Worm (Caenorhabditis elegans) whole organism, young adult: Measurements from ENCODE around the gene cha-1.

Source experiments
- F52B5.7 ChIP-seq: sonication (generic microtip); optimal IDR thresholded peaks from 2 replicates; lab custom pipeline; 2016; ENCODE audit warnings: mild to moderate bottlenecking, missing genetic modification characterization, missing compliant biosample characterization
- cebp-1 ChIP-seq, 2 experiments: fragments of 200-800 bp in 1 of 2; sonication (Bioruptor generic) in 1 of 2; sonication (generic microtip) in 1 of 2; IDR thresholded peaks in 1 of 2; optimal IDR thresholded peaks in 1 of 2; 2 replicates each; pipeline versions ENCODE4 v1.3.6 to Lab custom; 2017 to 2022; ENCODE audit warnings: missing compliant biosample characterization in 2 of 2, missing genetic modification characterization in 2 of 2, mild to moderate bottlenecking in 1 of 2, missing genetic modification reagents in 1 of 2, moderate library complexity in 1 of 2
- cebp-2 ChIP-seq: fragments of 200-800 bp; sonication (Bioruptor generic); IDR thresholded peaks from 2 replicates; pipeline ENCODE4 v1.3.6; 2022; ENCODE audit warnings: missing genetic modification characterization, missing compliant biosample characterization
- egrh-3 ChIP-seq: fragments of 200-800 bp; sonication (Bioruptor generic); IDR thresholded peaks from 2 replicates; pipeline ENCODE4 v1.3.6; 2022; ENCODE audit warnings: missing genetic modification reagents, missing genetic modification characterization, missing compliant biosample characterization
- sea-2 ChIP-seq: fragments of 200-800 bp; sonication (Bioruptor generic); IDR thresholded peaks from 2 replicates; pipeline ENCODE4 v1.3.6; 2022; ENCODE audit warnings: missing genetic modification characterization, missing compliant biosample characterization
- snpc-1.1 ChIP-seq: sonication (generic microtip); optimal IDR thresholded peaks from 2 replicates; lab custom pipeline; 2017; ENCODE audit warnings: missing genetic modification characterization, mild to moderate bottlenecking, missing compliant biosample characterization, antibody characterized with exemption, moderate library complexity, missing genotype, missing genetic modification reagents; ENCODE audit not compliant: insufficient read depth
- unc-62 ChIP-seq: fragments of 150-350 bp; optimal IDR thresholded peaks from 2 replicates; lab custom pipeline; 2014; ENCODE audit warnings: missing biosample characterization, missing genetic modification reagents, missing genetic modification characterization
- ztf-25 ChIP-seq: fragments of 200-800 bp; sonication (Bioruptor generic); IDR thresholded peaks from 2 replicates; pipeline ENCODE4 v1.3.6; 2022; ENCODE audit warnings: missing genetic modification reagents, missing genetic modification characterization, missing compliant biosample characterization

DNA sequence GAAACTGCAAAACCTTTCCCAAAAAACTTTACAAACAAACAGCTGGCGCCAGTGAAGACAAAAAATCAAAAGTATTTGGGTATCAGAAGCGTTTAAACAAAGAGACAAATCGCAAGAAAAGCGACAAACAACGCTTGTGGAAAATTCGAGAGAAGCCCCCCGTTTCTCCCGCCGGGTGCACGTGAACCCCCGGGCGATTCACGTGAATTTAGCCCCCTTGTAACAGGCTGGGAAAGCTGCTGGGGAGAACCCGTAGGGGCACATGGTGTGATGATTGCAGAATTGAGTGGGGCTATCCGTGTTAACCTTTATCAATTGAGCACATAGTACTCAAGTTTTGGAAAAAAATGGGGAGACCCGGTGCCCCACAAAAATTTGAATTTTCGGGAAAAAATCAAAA lies 29.7 kb upstream of the cha-1 start:
- no peak for TF ChIP-seq ztf-25 (GFP tag; lab: Robert Waterston, UW)
- no peak for TF ChIP-seq snpc-1.1 (tag; lab: Kevin White, UChicago)
- TF ChIP-seq cebp-2 (GFP tag; lab: Robert Waterston, UW): no peak
- TF ChIP-seq sea-2 (GFP tag; lab: Robert Waterston, UW): no peak
- no peak for TF ChIP-seq egrh-3 (GFP tag; lab: Robert Waterston, UW)
- no peak for TF ChIP-seq unc-62 (GFP tag; lab: Kevin White, UChicago)
- no peak for TF ChIP-seq cebp-1 (GFP tag; IDR thresholded peaks at IDR 0.05; lab: Robert Waterston, UW)
- TF ChIP-seq cebp-1 (tag; optimal IDR thresholded peaks at IDR 0.05; lab: Kevin White, UChicago): no peak
- TF ChIP-seq F52B5.7: no peak
